Worm (Caenorhabditis elegans) whole organism, mixed stage, embryonic: Measurements from ENCODE around the gene srx-41.
A peak's percentile ranks its signal among the peaks of the same experiment; 100 is the strongest.

Experiments
- ceh-39 ChIP-seq: fragments of 150-350 bp; optimal IDR thresholded peaks from 2 replicates; lab custom pipeline; 2014; ENCODE audit warnings: missing biosample characterization, missing genetic modification characterization
- ceh-83 ChIP-seq: fragments of 200-800 bp; sonication (Bioruptor generic); optimal IDR thresholded peaks from 2 replicates; lab custom pipeline; 2018; ENCODE audit warnings: mild to moderate bottlenecking, missing genetic modification characterization, missing compliant biosample characterization
- drap-1 ChIP-seq: fragments of 200-800 bp; sonication (Bioruptor generic); optimal IDR thresholded peaks from 3 replicates; lab custom pipeline; 2018; ENCODE audit warnings: mild to moderate bottlenecking, missing genetic modification characterization, missing compliant biosample characterization
- hlh-1 ChIP-seq: fragments of 150-350 bp; optimal IDR thresholded peaks from 2 replicates; lab custom pipeline; 2014; ENCODE audit warnings: missing biosample characterization, missing genetic modification reagents, missing genetic modification characterization
- lsy-2 ChIP-seq: fragments of 150-350 bp; optimal IDR thresholded peaks from 2 replicates; lab custom pipeline; 2014; ENCODE audit warnings: missing biosample characterization, missing genetic modification characterization
- nhr-12 ChIP-seq: fragments of 150-350 bp; optimal IDR thresholded peaks from 2 replicates; lab custom pipeline; 2014; ENCODE audit warnings: missing biosample characterization, missing genetic modification characterization
- nhr-28 ChIP-seq: fragments of 150-350 bp; optimal IDR thresholded peaks from 2 replicates; lab custom pipeline; 2014; ENCODE audit warnings: missing biosample characterization, missing genetic modification characterization
- pha-4 ChIP-seq: fragments of 150-350 bp; optimal IDR thresholded peaks from 2 replicates; lab custom pipeline; 2018; ENCODE audit warnings: missing biosample characterization, missing genetic modification reagents, missing genetic modification characterization
- sem-2 ChIP-seq: fragments of 200-800 bp; sonication (Bioruptor generic); optimal IDR thresholded peaks from 2 replicates; lab custom pipeline; 2018; ENCODE audit warnings: mild to moderate bottlenecking, missing genetic modification characterization, missing compliant biosample characterization
- snpc-4 ChIP-seq: fragments of 150-350 bp; optimal IDR thresholded peaks from 2 replicates; lab custom pipeline; 2014; ENCODE audit warnings: missing biosample characterization, missing genetic modification characterization
- unc-62 ChIP-seq: fragments of 150-350 bp; optimal IDR thresholded peaks from 2 replicates; lab custom pipeline; 2014; ENCODE audit warnings: missing biosample characterization, missing genetic modification reagents, missing genetic modification characterization

DNA sequence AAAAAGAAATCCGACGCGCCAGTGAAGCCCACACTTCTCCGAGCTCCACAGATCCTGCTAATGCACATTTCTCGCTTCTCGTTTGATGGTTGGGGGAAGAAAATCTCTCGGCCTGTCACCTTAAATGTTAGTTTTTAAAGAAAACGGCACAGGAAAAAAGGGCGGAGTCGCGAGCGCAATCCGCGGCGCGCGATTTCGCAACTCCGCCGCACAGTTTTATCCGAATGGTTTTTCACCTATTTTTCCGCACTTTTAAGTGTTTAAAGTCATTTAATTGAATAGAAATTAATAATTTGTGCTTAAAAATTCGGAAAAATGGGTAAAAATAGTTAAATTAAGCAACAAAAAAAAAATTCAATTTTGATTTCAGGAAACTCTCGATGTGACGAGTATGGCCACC is 49.4 kb downstream of the srx-41 start:
- no peak for TF ChIP-seq unc-62 (GFP tag; lab: Kevin White, UChicago)
- no peak for TF ChIP-seq nhr-28 (tag; lab: Kevin White, UChicago)
- TF ChIP-seq drap-1 (GFP tag; lab: Kevin White, UChicago), result peak; percentile 42
- no peak for TF ChIP-seq lsy-2 (tag; lab: Kevin White, UChicago)
- no peak for TF ChIP-seq nhr-12
- peak; percentile 28 for TF ChIP-seq sem-2 (GFP tag; lab: Kevin White, UChicago)
- no peak for TF ChIP-seq snpc-4 (tag; lab: Kevin White, UChicago)
- no peak for TF ChIP-seq ceh-39 (tag; lab: Kevin White, UChicago)
- peak; percentile 69 for TF ChIP-seq ceh-83 (GFP tag; lab: Kevin White, UChicago)
- no peak for TF ChIP-seq pha-4 (tag; lab: Kevin White, UChicago)
- TF ChIP-seq hlh-1 (tag; lab: Kevin White, UChicago), result peak; percentile 27
